Fruit fly (Drosophila melanogaster) whole organism, prepupa: ENCODE data around the gene CG7900.

Source experiments
- Blimp-1 ChIP-seq: fragments of 200-800 bp; sonication (Bioruptor generic); optimal IDR thresholded peaks from 3 replicates; lab custom pipeline; 2017; ENCODE audit warnings: missing biosample characterization, missing genetic modification characterization, mild to moderate bottlenecking, moderate library complexity, missing genetic modification reagents
- CG10631 ChIP-seq: fragments of 200-800 bp; sonication (Bioruptor generic); optimal IDR thresholded peaks from 2 replicates; lab custom pipeline; 2016; ENCODE audit warnings: missing biosample characterization, missing genetic modification characterization
- CG11294 ChIP-seq: fragments of 200-800 bp; sonication (Bioruptor generic); IDR thresholded peaks from 2 replicates; pipeline ENCODE4 v1.3.6; 2022; ENCODE audit warnings: missing biosample characterization, missing genetic modification characterization
- CG16779 ChIP-seq: fragments of 200-800 bp; sonication (Bioruptor generic); optimal IDR thresholded peaks from 3 replicates; lab custom pipeline; 2017; ENCODE audit warnings: missing biosample characterization, mild to moderate bottlenecking, missing genetic modification characterization
- CG3032 ChIP-seq: fragments of 200-800 bp; optimal IDR thresholded peaks from 2 replicates; lab custom pipeline; 2019; ENCODE audit warnings: missing biosample characterization, mild to moderate bottlenecking, missing genetic modification characterization, moderate library complexity
- CG31627 ChIP-seq: fragments of 200-800 bp; sonication (Bioruptor generic); optimal IDR thresholded peaks from 3 replicates; lab custom pipeline; 2016; ENCODE audit warnings: missing biosample characterization, missing genetic modification characterization
- CG32006 ChIP-seq: fragments of 200-800 bp; sonication (Bioruptor generic); optimal IDR thresholded peaks from 3 replicates; lab custom pipeline; 2017; ENCODE audit warnings: missing biosample characterization, mild to moderate bottlenecking, missing genetic modification characterization
- CG34406 ChIP-seq: fragments of 200-800 bp; sonication (Bioruptor generic); optimal IDR thresholded peaks from 3 replicates; lab custom pipeline; 2016; ENCODE audit warnings: missing biosample characterization, missing genetic modification characterization
- CG3919 ChIP-seq: fragments of 200-800 bp; sonication (Bioruptor generic); optimal IDR thresholded peaks from 3 replicates; lab custom pipeline; 2016; ENCODE audit warnings: missing biosample characterization, missing genetic modification characterization
- CG4318 ChIP-seq: fragments of 200-800 bp; sonication (Bioruptor generic); optimal IDR thresholded peaks from 3 replicates; lab custom pipeline; 2017; ENCODE audit warnings: missing biosample characterization, mild to moderate bottlenecking, missing genetic modification characterization
- CG6163 ChIP-seq: fragments of 200-800 bp; sonication (Bioruptor generic); IDR thresholded peaks from 3 replicates; pipeline ENCODE4 v1.3.6; 2022; ENCODE audit warnings: missing biosample characterization, missing genetic modification characterization
- CG6792 ChIP-seq: fragments of 200-800 bp; sonication (Bioruptor generic); optimal IDR thresholded peaks from 3 replicates; lab custom pipeline; 2016; ENCODE audit warnings: missing biosample characterization, missing genetic modification characterization
- CG6808 ChIP-seq: fragments of 200-800 bp; sonication (Bioruptor generic); optimal IDR thresholded peaks from 3 replicates; lab custom pipeline; 2017; ENCODE audit warnings: missing biosample characterization, missing genetic modification characterization, mild to moderate bottlenecking, moderate library complexity, missing genetic modification reagents
- CG8632 ChIP-seq: fragments of 200-800 bp; sonication (Bioruptor generic); optimal IDR thresholded peaks from 3 replicates; lab custom pipeline; 2016; ENCODE audit warnings: missing biosample characterization, missing genetic modification characterization
- CG9139 ChIP-seq: fragments of 200-800 bp; sonication (Bioruptor generic); optimal IDR thresholded peaks from 3 replicates; lab custom pipeline; 2017; ENCODE audit warnings: missing biosample characterization, mild to moderate bottlenecking, missing genetic modification characterization
- Eip75B ChIP-seq: fragments of 200-800 bp; sonication (Bioruptor generic); optimal IDR thresholded peaks from 3 replicates; lab custom pipeline; 2016; ENCODE audit warnings: missing biosample characterization, missing genetic modification characterization
- Eip78C ChIP-seq: fragments of 200-800 bp; sonication (Bioruptor generic); peaks from one replicate; lab custom pipeline; 2016; ENCODE audit warnings: missing biosample characterization, missing genetic modification characterization
- Ets21C ChIP-seq: fragments of 200-800 bp; sonication (Bioruptor generic); optimal IDR thresholded peaks from 3 replicates; lab custom pipeline; 2016; ENCODE audit warnings: missing biosample characterization, missing genetic modification characterization
- Gug ChIP-seq: fragments of 200-800 bp; sonication (Bioruptor generic); IDR thresholded peaks from 2 replicates; pipeline ENCODE4 v1.3.6; 2022; ENCODE audit warnings: missing biosample characterization, missing genetic modification characterization
- Hr38 ChIP-seq: sonication (Bioruptor generic); optimal IDR thresholded peaks from 2 replicates; lab custom pipeline; 2016; ENCODE audit warnings: missing biosample characterization, missing genetic modification characterization
- Hr39 ChIP-seq: fragments of 200-800 bp; sonication (Bioruptor generic); optimal IDR thresholded peaks from 2 replicates; lab custom pipeline; 2016; ENCODE audit warnings: missing biosample characterization, missing genetic modification characterization
- OdsH ChIP-seq: fragments of 200-800 bp; sonication (Bioruptor generic); optimal IDR thresholded peaks from 3 replicates; lab custom pipeline; 2016; ENCODE audit warnings: missing biosample characterization, missing genetic modification characterization
- Smox ChIP-seq: fragments of 200-800 bp; sonication (Bioruptor generic); optimal IDR thresholded peaks from 3 replicates; lab custom pipeline; 2016; ENCODE audit warnings: missing biosample characterization, missing genetic modification characterization
- achi ChIP-seq: fragments of 200-800 bp; sonication (Bioruptor generic); optimal IDR thresholded peaks from 3 replicates; lab custom pipeline; 2016; ENCODE audit warnings: missing biosample characterization, missing genetic modification characterization
- cyc ChIP-seq: fragments of 200-800 bp; sonication (Bioruptor generic); optimal IDR thresholded peaks from 3 replicates; lab custom pipeline; 2016; ENCODE audit warnings: missing biosample characterization, missing genetic modification characterization
- dac ChIP-seq: fragments of 200-800 bp; sonication (Bioruptor generic); optimal IDR thresholded peaks from 2 replicates; lab custom pipeline; 2017; ENCODE audit warnings: missing biosample characterization, mild to moderate bottlenecking, missing genetic modification characterization
- dsx ChIP-seq: fragments of 200-800 bp; optimal IDR thresholded peaks from 3 replicates; lab custom pipeline; 2019; ENCODE audit warnings: missing biosample characterization, mild to moderate bottlenecking, missing genetic modification characterization, moderate library complexity; ENCODE audit not compliant: poor library complexity, severe bottlenecking
- eg ChIP-seq: fragments of 200-800 bp; sonication (Bioruptor generic); IDR thresholded peaks from 3 replicates; pipeline ENCODE4 v1.3.6; 2022; ENCODE audit warnings: missing biosample characterization, missing genetic modification characterization
- esn ChIP-seq: fragments of 200-800 bp; sonication (Bioruptor generic); optimal IDR thresholded peaks from 2 replicates; lab custom pipeline; 2016; ENCODE audit warnings: missing biosample characterization, mild to moderate bottlenecking, missing genetic modification characterization, moderate library complexity
- fd59A ChIP-seq: fragments of 200-800 bp; sonication (Bioruptor generic); optimal IDR thresholded peaks from 2 replicates; lab custom pipeline; 2017; ENCODE audit warnings: missing biosample characterization, mild to moderate bottlenecking, missing genetic modification characterization, missing genetic modification reagents
- fkh ChIP-seq: fragments of 200-800 bp; sonication (Bioruptor generic); optimal IDR thresholded peaks from 3 replicates; lab custom pipeline; 2017; ENCODE audit warnings: missing biosample characterization, mild to moderate bottlenecking, missing genetic modification characterization, moderate library complexity
- net ChIP-seq: fragments of 200-800 bp; sonication (Bioruptor generic); optimal IDR thresholded peaks from 3 replicates; lab custom pipeline; 2016; ENCODE audit warnings: missing biosample characterization, missing genetic modification characterization
- ss ChIP-seq, 2 experiments: fragments of 200-800 bp; sonication (Bioruptor generic); optimal IDR thresholded peaks; 2 replicates in 1 of 2; 3 replicates in 1 of 2; lab custom pipeline; 2017 to 2018; ENCODE audit warnings: mild to moderate bottlenecking in 2 of 2, missing biosample characterization in 2 of 2, missing genetic modification characterization in 2 of 2, moderate library complexity in 1 of 2
- svp ChIP-seq: fragments of 200-800 bp; sonication (Bioruptor generic); peaks from one replicate; lab custom pipeline; 2016; ENCODE audit warnings: missing biosample characterization, missing genetic modification characterization
- vri ChIP-seq: fragments of 200-800 bp; sonication (Bioruptor generic); optimal IDR thresholded peaks from 3 replicates; lab custom pipeline; 2016; ENCODE audit warnings: missing biosample characterization, mild to moderate bottlenecking, missing genetic modification characterization

The CG7900 gene

dm6 chr3R:8115951-8116611 is 22.2 kb downstream of the CG7900 start (continued):
- TF ChIP-seq CG32006 (GFP tag; lab: Kevin White, UChicago) = no peak
- no peak for TF ChIP-seq ss (GFP tag; optimal IDR thresholded peaks at IDR 0.05; lab: Kevin White, UChicago)
- no peak for TF ChIP-seq fd59A (GFP tag; lab: Kevin White, UChicago)
- TF ChIP-seq CG9139 (GFP tag; lab: Kevin White, UChicago) = no peak
- peak; percentile 69 for TF ChIP-seq Smox (GFP tag; lab: Kevin White, UChicago)
- TF ChIP-seq Eip78C (GFP tag; lab: Kevin White, UChicago) = peak; percentile 78
- peak; percentile 14 for TF ChIP-seq achi (GFP tag; lab: Kevin White, UChicago)
- no peak for TF ChIP-seq dsx (GFP tag; lab: Kevin White, UChicago)
- no peak for TF ChIP-seq CG11294 (GFP tag; lab: Robert Waterston, UW)
- TF ChIP-seq vri (GFP tag; lab: Kevin White, UChicago) = peak; percentile 32
- peak; percentile 70 for TF ChIP-seq esn (GFP tag; lab: Kevin White, UChicago)
- no peak for TF ChIP-seq Gug (GFP tag; lab: Robert Waterston, UW)
- TF ChIP-seq Blimp-1 (GFP tag; lab: Kevin White, UChicago) = peak; percentile 35
- TF ChIP-seq CG3032 = no peak
- peak; percentile 34 for TF ChIP-seq CG34406
- TF ChIP-seq CG6792 (GFP tag; lab: Kevin White, UChicago) = peak; percentile 34
- no peak for TF ChIP-seq dac
- TF ChIP-seq CG6808 = no peak
- peak; percentile 47 for TF ChIP-seq Ets21C (GFP tag; lab: Kevin White, UChicago)
- peak; percentile 25 for TF ChIP-seq CG3919 (GFP tag; lab: Kevin White, UChicago)
- TF ChIP-seq Hr38 = no peak
- no peak for TF ChIP-seq eg (GFP tag; lab: Robert Waterston, UW)
- peak; percentile 64 for TF ChIP-seq cyc (GFP tag; lab: Kevin White, UChicago)
- TF ChIP-seq CG8632 = peak; percentile 23
- no peak for TF ChIP-seq CG10631 (GFP tag; lab: Kevin White, UChicago)
- peak; percentile 10 for TF ChIP-seq Eip75B (GFP tag; lab: Kevin White, UChicago)
- TF ChIP-seq Hr39 (GFP tag; lab: Kevin White, UChicago) = peak; percentile 70

- TF ChIP-seq CG4318 (GFP tag; lab: Kevin White, UChicago) (no peak), CG32006 (GFP tag; lab: Kevin White, UChicago) (no peak), Eip78C (GFP tag; lab: Kevin White, UChicago) (peak; percentile 20)
- TF ChIP-seq, all 60 proteins: peak for 1
These were observed 24.1 kb downstream of the CG7900 start for dm6 chr3R:8118062-8118461.

DNA sequence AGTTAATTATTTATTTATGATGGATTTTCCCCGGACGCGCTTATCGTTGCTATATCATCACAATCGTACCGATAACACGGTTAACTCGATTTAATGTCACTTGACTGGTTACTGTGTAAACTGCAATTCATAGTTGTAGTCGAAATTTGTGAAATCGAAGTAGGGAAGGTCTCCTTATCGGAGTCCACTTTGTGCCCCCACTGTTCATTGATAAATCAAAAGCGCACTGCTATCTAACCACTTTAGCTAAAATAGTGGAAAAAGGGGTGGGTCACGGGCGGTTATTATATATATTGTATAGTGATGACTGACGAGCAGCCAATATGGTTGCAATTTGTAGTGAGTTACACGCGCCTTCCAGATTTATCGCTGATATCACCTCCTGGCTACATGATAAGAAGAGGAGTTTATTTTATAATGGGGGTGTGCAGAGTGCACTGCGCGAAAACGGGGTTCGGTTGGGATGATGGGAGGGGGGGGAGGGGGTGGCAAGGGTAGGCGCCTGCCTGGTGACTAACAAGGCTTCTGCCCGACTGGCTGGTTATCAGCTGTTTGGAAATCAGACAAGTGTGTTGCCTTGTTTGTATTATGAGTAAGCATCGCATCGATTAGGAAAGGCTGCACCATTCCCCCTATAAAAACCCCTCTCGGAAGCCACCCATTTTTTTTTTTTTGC is 25.0 kb downstream of the CG7900 start:
- TF ChIP-seq fkh (GFP tag; lab: Kevin White, UChicago) (peak; percentile 47), net (GFP tag; lab: Kevin White, UChicago) (no peak), CG8632 (no peak), CG6792 (GFP tag; lab: Kevin White, UChicago) (no peak), svp (GFP tag; lab: Kevin White, UChicago) (peak; percentile 40), Ets21C (GFP tag; lab: Kevin White, UChicago) (no peak), Eip78C (GFP tag; lab: Kevin White, UChicago) (peak; percentile 14), CG31627 (GFP tag; lab: Kevin White, UChicago) (no peak), CG6163 (peak; percentile 28; the same call in 2 of the 3 replicates), OdsH (GFP tag; lab: Kevin White, UChicago) (no peak), CG16779 (tag; lab: Kevin White, UChicago) (peak; percentile 15), CG3919 (GFP tag; lab: Kevin White, UChicago) (no peak)
- TF ChIP-seq, all 60 proteins: peak for 5
